Worm (Caenorhabditis elegans) whole organism, young adult: ENCODE measurements around the gene algn-1.

Experiments used
- B0035.1 ChIP-seq: sonication (generic microtip); optimal IDR thresholded peaks from 2 replicates; lab custom pipeline; 2016; ENCODE audit warnings: missing genetic modification characterization, mild to moderate bottlenecking, missing compliant biosample characterization, missing genotype, missing genetic modification reagents
- D2030.7 ChIP-seq: fragments of 200-800 bp; sonication (Bioruptor generic); IDR thresholded peaks from 2 replicates; pipeline ENCODE4 v1.3.6; 2022; ENCODE audit warnings: missing genetic modification reagents, missing genetic modification characterization, missing compliant biosample characterization
- F10E7.11 ChIP-seq: sonication (generic microtip); optimal IDR thresholded peaks from 2 replicates; lab custom pipeline; 2017; ENCODE audit warnings: mild to moderate bottlenecking, missing genetic modification characterization, moderate library complexity, missing compliant biosample characterization
- F37B4.10 ChIP-seq: fragments of 200-800 bp; sonication (Bioruptor generic); IDR thresholded peaks from 2 replicates; pipeline ENCODE4 v1.3.6; 2022; ENCODE audit warnings: missing genetic modification characterization, missing compliant biosample characterization
- F52B5.7 ChIP-seq: sonication (generic microtip); optimal IDR thresholded peaks from 2 replicates; lab custom pipeline; 2016; ENCODE audit warnings: mild to moderate bottlenecking, missing genetic modification characterization, missing compliant biosample characterization
- F55B11.4 ChIP-seq: sonication (generic microtip); optimal IDR thresholded peaks from 2 replicates; lab custom pipeline; 2016; ENCODE audit warnings: missing compliant biosample characterization, missing genetic modification characterization, borderline replicate concordance; ENCODE audit not compliant: insufficient read depth
- F57A8.1 ChIP-seq: fragments of 200-800 bp; sonication (Bioruptor generic); optimal IDR thresholded peaks from 2 replicates; lab custom pipeline; 2018; ENCODE audit warnings: mild to moderate bottlenecking, missing genetic modification characterization, moderate library complexity, missing compliant biosample characterization
- F57C9.4 ChIP-seq: sonication (generic microtip); optimal IDR thresholded peaks from 2 replicates; lab custom pipeline; 2017; ENCODE audit warnings: mild to moderate bottlenecking, missing genetic modification characterization, missing compliant biosample characterization
- Y53G8AR.9 ChIP-seq: fragments of 200-800 bp; sonication (Bioruptor generic); conservative IDR thresholded peaks from 2 replicates; pipeline ENCODE4 v1.3.6; 2022; ENCODE audit warnings: missing genetic modification reagents, missing genetic modification characterization, missing compliant biosample characterization
- Y67H2A.10 ChIP-seq: fragments of 200-800 bp; sonication (Bioruptor generic); conservative IDR thresholded peaks from 2 replicates; pipeline ENCODE4 v1.3.6; 2022; ENCODE audit warnings: missing genetic modification reagents, missing genetic modification characterization, missing compliant biosample characterization
- Y79H2A.3 ChIP-seq: fragments of 200-800 bp; sonication (Bioruptor generic); conservative IDR thresholded peaks from 2 replicates; pipeline ENCODE4 v1.3.6; 2022; ENCODE audit warnings: missing genetic modification reagents, missing genetic modification characterization, missing compliant biosample characterization
- Y95B8A.8 ChIP-seq: fragments of 200-800 bp; sonication (Bioruptor generic); IDR thresholded peaks from 2 replicates; pipeline ENCODE4 v1.3.6; 2022; ENCODE audit warnings: missing genetic modification reagents, missing genetic modification characterization, missing compliant biosample characterization
- aptf-3 ChIP-seq: fragments of 200-800 bp; sonication (Bioruptor generic); IDR thresholded peaks from 2 replicates; pipeline ENCODE4 v1.3.6; 2022; ENCODE audit warnings: missing genetic modification characterization, missing compliant biosample characterization
- atf-7 ChIP-seq: sonication (generic microtip); optimal IDR thresholded peaks from 2 replicates; lab custom pipeline; 2017; ENCODE audit warnings: mild to moderate bottlenecking, missing genetic modification characterization, missing compliant biosample characterization
- attf-3 ChIP-seq: fragments of 200-800 bp; sonication (Bioruptor generic); conservative IDR thresholded peaks from 2 replicates; pipeline ENCODE4 v1.3.6; 2022; ENCODE audit warnings: missing genetic modification reagents, missing genetic modification characterization, missing compliant biosample characterization
- attf-5 ChIP-seq: fragments of 200-800 bp; sonication (Bioruptor generic); optimal IDR thresholded peaks from 2 replicates; lab custom pipeline; 2018; ENCODE audit warnings: mild to moderate bottlenecking, missing genetic modification characterization, missing compliant biosample characterization
- bed-1 ChIP-seq: fragments of 200-800 bp; sonication (Bioruptor generic); IDR thresholded peaks from 2 replicates; pipeline ENCODE4 v1.3.6; 2022; ENCODE audit warnings: missing genetic modification reagents, missing genetic modification characterization, missing compliant biosample characterization
- bed-2 ChIP-seq: fragments of 200-800 bp; sonication (Bioruptor generic); IDR thresholded peaks from 2 replicates; pipeline ENCODE4 v1.3.6; 2022; ENCODE audit warnings: missing genetic modification reagents, missing genetic modification characterization, missing compliant biosample characterization
- cebp-1 ChIP-seq, 2 experiments: fragments of 200-800 bp in 1 of 2; sonication (Bioruptor generic) in 1 of 2; sonication (generic microtip) in 1 of 2; IDR thresholded peaks in 1 of 2; optimal IDR thresholded peaks in 1 of 2; 2 replicates each; pipeline versions ENCODE4 v1.3.6 to Lab custom; 2017 to 2022; ENCODE audit warnings: missing compliant biosample characterization in 2 of 2, missing genetic modification characterization in 2 of 2, mild to moderate bottlenecking in 1 of 2, missing genetic modification reagents in 1 of 2, moderate library complexity in 1 of 2
- ceh-91 ChIP-seq: fragments of 200-800 bp; sonication (Bioruptor generic); IDR thresholded peaks from 2 replicates; pipeline ENCODE4 v1.3.6; 2022; ENCODE audit warnings: missing genetic modification reagents, missing genetic modification characterization, missing compliant biosample characterization
- dpl-1 ChIP-seq: fragments of 150-350 bp; optimal IDR thresholded peaks from 2 replicates; lab custom pipeline; 2014; ENCODE audit warnings: missing biosample characterization, missing genetic modification reagents, missing genetic modification characterization
- egrh-3 ChIP-seq: fragments of 200-800 bp; sonication (Bioruptor generic); IDR thresholded peaks from 2 replicates; pipeline ENCODE4 v1.3.6; 2022; ENCODE audit warnings: missing genetic modification reagents, missing genetic modification characterization, missing compliant biosample characterization
- ekl-4 ChIP-seq: fragments of 200-800 bp; sonication (Bioruptor generic); IDR thresholded peaks from 2 replicates; pipeline ENCODE4 v1.3.6; 2022; ENCODE audit warnings: missing genetic modification reagents, missing genetic modification characterization, missing compliant biosample characterization
- ets-4 ChIP-seq: fragments of 200-800 bp; sonication (Bioruptor generic); optimal IDR thresholded peaks from 2 replicates; lab custom pipeline; 2018; ENCODE audit warnings: mild to moderate bottlenecking, missing genetic modification characterization, missing compliant biosample characterization
- gei-17 ChIP-seq: fragments of 200-800 bp; sonication (Bioruptor generic); optimal IDR thresholded peaks from 2 replicates; lab custom pipeline; 2018; ENCODE audit warnings: mild to moderate bottlenecking, missing genetic modification characterization, missing compliant biosample characterization
- hmg-20 ChIP-seq: fragments of 200-800 bp; sonication (Bioruptor generic); IDR thresholded peaks from 2 replicates; pipeline ENCODE4 v1.3.6; 2022; ENCODE audit warnings: missing genetic modification reagents, missing genetic modification characterization, missing compliant biosample characterization
- lag-1 ChIP-seq: fragments of 200-800 bp; sonication (Bioruptor generic); IDR thresholded peaks from 2 replicates; pipeline ENCODE4 v1.3.6; 2022; ENCODE audit warnings: missing genetic modification reagents, missing genetic modification characterization, missing compliant biosample characterization
- let-526 ChIP-seq: fragments of 200-800 bp; sonication (Bioruptor generic); IDR thresholded peaks from 2 replicates; pipeline ENCODE4 v1.3.6; 2022; ENCODE audit warnings: missing genetic modification reagents, missing genetic modification characterization, missing compliant biosample characterization
- lin-26 ChIP-seq: fragments of 200-800 bp; sonication (Bioruptor generic); IDR thresholded peaks from 2 replicates; pipeline ENCODE4 v1.3.6; 2022; ENCODE audit warnings: missing genetic modification reagents, missing genetic modification characterization, missing compliant biosample characterization
- lin-54 ChIP-seq: fragments of 200-800 bp; sonication (Bioruptor generic); optimal IDR thresholded peaks from 2 replicates; lab custom pipeline; 2018; ENCODE audit warnings: mild to moderate bottlenecking, missing genetic modification characterization, missing compliant biosample characterization
- madf-10 ChIP-seq: sonication (generic microtip); optimal IDR thresholded peaks from 2 replicates; lab custom pipeline; 2016; ENCODE audit warnings: mild to moderate bottlenecking, missing genetic modification characterization, missing compliant biosample characterization
- madf-8 ChIP-seq: fragments of 200-800 bp; sonication (Bioruptor generic); conservative IDR thresholded peaks from 2 replicates; pipeline ENCODE4 v1.3.6; 2022; ENCODE audit warnings: missing genetic modification reagents, missing genetic modification characterization, missing compliant biosample characterization
- mel-28 ChIP-seq: sonication (generic microtip); optimal IDR thresholded peaks from 2 replicates; lab custom pipeline; 2016; ENCODE audit warnings: borderline replicate concordance, mild to moderate bottlenecking, missing genetic modification characterization, missing compliant biosample characterization
- nfya-2 ChIP-seq: fragments of 200-800 bp; sonication (Bioruptor generic); IDR thresholded peaks from 2 replicates; pipeline ENCODE4 v1.3.6; 2022; ENCODE audit warnings: missing genetic modification reagents, missing genetic modification characterization, missing compliant biosample characterization
- nhr-179 ChIP-seq: sonication (generic microtip); optimal IDR thresholded peaks from 2 replicates; lab custom pipeline; 2016; ENCODE audit warnings: mild to moderate bottlenecking, missing genetic modification characterization, missing compliant biosample characterization
- nhr-90 ChIP-seq: sonication (generic microtip); optimal IDR thresholded peaks from 2 replicates; lab custom pipeline; 2016; ENCODE audit warnings: missing genotype, mild to moderate bottlenecking, missing genetic modification characterization, missing compliant biosample characterization
- rcor-1 ChIP-seq: fragments of 200-800 bp; sonication (Bioruptor generic); IDR thresholded peaks from 2 replicates; pipeline ENCODE4 v1.3.6; 2022; ENCODE audit warnings: missing genetic modification reagents, missing genetic modification characterization, missing compliant biosample characterization
- rec-8 ChIP-seq, 2 experiments: sonication (generic microtip); optimal IDR thresholded peaks; 2 replicates each; lab custom pipeline; 2016; ENCODE audit warnings: mild to moderate bottlenecking in 2 of 2, missing genetic modification characterization in 2 of 2, missing genetic modification reagents in 2 of 2, missing genotype in 2 of 2, missing biosample characterization in 1 of 2, missing compliant biosample characterization in 1 of 2, moderate library complexity in 1 of 2
- repo-1 ChIP-seq: sonication (generic microtip); optimal IDR thresholded peaks from 2 replicates; lab custom pipeline; 2017; ENCODE audit warnings: mild to moderate bottlenecking, missing genetic modification characterization, missing compliant biosample characterization
- rpc-1 ChIP-seq, 2 experiments: fragments of 150-350 bp in 1 of 2; sonication (generic microtip) in 1 of 2; optimal IDR thresholded peaks; 2 replicates each; lab custom pipeline; 2014 to 2018; ENCODE audit warnings: missing biosample characterization in 1 of 2, missing genetic modification characterization in 1 of 2, missing genetic modification reagents in 1 of 2, missing genotype in 1 of 2
- sdz-38 ChIP-seq: sonication (generic microtip); optimal IDR thresholded peaks from 2 replicates; lab custom pipeline; 2016; ENCODE audit warnings: missing genotype, missing genetic modification characterization, missing compliant biosample characterization
- snpc-3.4 ChIP-seq: sonication (generic microtip); optimal IDR thresholded peaks from 2 replicates; lab custom pipeline; 2017; ENCODE audit warnings: missing genetic modification characterization, mild to moderate bottlenecking, missing compliant biosample characterization, antibody characterized with exemption, moderate library complexity, missing genotype, missing genetic modification reagents
- somi-1 ChIP-seq: fragments of 200-800 bp; sonication (Bioruptor generic); optimal IDR thresholded peaks from 2 replicates; lab custom pipeline; 2018; ENCODE audit warnings: mild to moderate bottlenecking, missing genetic modification characterization, missing compliant biosample characterization
- tbx-9 ChIP-seq: sonication (generic microtip); optimal IDR thresholded peaks from 2 replicates; lab custom pipeline; 2016; ENCODE audit warnings: borderline replicate concordance, missing genetic modification characterization, inconsistent platforms, missing compliant biosample characterization
- unc-130 ChIP-seq: sonication (generic microtip); optimal IDR thresholded peaks from 2 replicates; lab custom pipeline; 2016; ENCODE audit warnings: missing genetic modification reagents, missing genetic modification characterization, missing compliant biosample characterization
- unc-62 ChIP-seq: fragments of 150-350 bp; optimal IDR thresholded peaks from 2 replicates; lab custom pipeline; 2014; ENCODE audit warnings: missing biosample characterization, missing genetic modification reagents, missing genetic modification characterization
- ztf-18 ChIP-seq: sonication (generic microtip); optimal IDR thresholded peaks from 2 replicates; lab custom pipeline; 2016; ENCODE audit warnings: missing genotype, mild to moderate bottlenecking, missing genetic modification characterization, missing compliant biosample characterization
- ztf-22 ChIP-seq: fragments of 200-800 bp; sonication (Bioruptor generic); optimal IDR thresholded peaks from 2 replicates; lab custom pipeline; 2018; ENCODE audit warnings: mild to moderate bottlenecking, missing genetic modification characterization, moderate library complexity, missing compliant biosample characterization

Gene algn-1

ce11 chrIII:6462610-6463009 is 2.7 kb downstream of the algn-1 start, which contains the start of gene T26A5.8 (continued):
- TF ChIP-seq hmg-20 = no peak
- peak; percentile 63 for TF ChIP-seq lin-54 (GFP tag; lab: Kevin White, UChicago)
- TF ChIP-seq ztf-22 (GFP tag; lab: Kevin White, UChicago) = no peak
- TF ChIP-seq ets-4 (GFP tag; lab: Kevin White, UChicago) = no peak
- peak; percentile 7 for TF ChIP-seq nhr-90 (tag; lab: Kevin White, UChicago)
- no peak for TF ChIP-seq nfya-2 (GFP tag; lab: Robert Waterston, UW)
- no peak for TF ChIP-seq F55B11.4 (tag; lab: Kevin White, UChicago)
- TF ChIP-seq rcor-1 (GFP tag; lab: Robert Waterston, UW) = no peak
- TF ChIP-seq mel-28 (tag; lab: Kevin White, UChicago) = no peak
- TF ChIP-seq cebp-1 (GFP tag; IDR thresholded peaks at IDR 0.05; lab: Robert Waterston, UW) = no peak
- peak; percentile 26 for TF ChIP-seq cebp-1 (tag; optimal IDR thresholded peaks at IDR 0.05; lab: Kevin White, UChicago)
- TF ChIP-seq snpc-3.4 (tag; lab: Kevin White, UChicago) = peak; percentile 73
- TF ChIP-seq lin-26 (GFP tag; lab: Robert Waterston, UW) = 0 out of 2 replicates have a peak, but pooled peaks have one; percentile 56
- no peak for TF ChIP-seq madf-10 (tag; lab: Kevin White, UChicago)
- TF ChIP-seq ztf-18 (tag; lab: Kevin White, UChicago) = no peak
- TF ChIP-seq ceh-91 (GFP tag; lab: Robert Waterston, UW) = no peak
- TF ChIP-seq aptf-3 = no peak
- no peak for TF ChIP-seq attf-5
- no peak for TF ChIP-seq let-526 (GFP tag; lab: Robert Waterston, UW)
- TF ChIP-seq F57C9.4 (tag; lab: Kevin White, UChicago) = no peak
- no peak for TF ChIP-seq gei-17 (GFP tag; lab: Kevin White, UChicago)
- TF ChIP-seq Y79H2A.3 (GFP tag; lab: Robert Waterston, UW) = 0 out of 2 replicates have a peak, but pooled peaks have one; percentile 45
- TF ChIP-seq repo-1 (tag; lab: Kevin White, UChicago) = peak; percentile 44
- no peak for TF ChIP-seq Y67H2A.10 (GFP tag; lab: Robert Waterston, UW)
- no peak for TF ChIP-seq rec-8 (tag; optimal IDR thresholded peaks at IDR 0.05; lab: Kevin White, UChicago)
- peak; percentile 88 for TF ChIP-seq ekl-4 (GFP tag; lab: Robert Waterston, UW)
- no peak for TF ChIP-seq nhr-179 (tag; lab: Kevin White, UChicago)
- no peak for TF ChIP-seq lag-1 (GFP tag; lab: Robert Waterston, UW)
- no peak for TF ChIP-seq dpl-1 (GFP tag; lab: Kevin White, UChicago)
- no peak for TF ChIP-seq somi-1 (GFP tag; lab: Kevin White, UChicago)
- no peak for TF ChIP-seq rpc-1 (optimal IDR thresholded peaks at IDR 0.05; lab: Kevin White, UChicago)
- TF ChIP-seq rpc-1 (tag; optimal IDR thresholded peaks at IDR 0.05; lab: Kevin White, UChicago) = no peak
- no peak for TF ChIP-seq tbx-9
- TF ChIP-seq egrh-3 (GFP tag; lab: Robert Waterston, UW) = no peak
- TF ChIP-seq F57A8.1 (GFP tag; lab: Kevin White, UChicago) = no peak
- TF ChIP-seq atf-7 = peak; percentile 33
- TF ChIP-seq D2030.7 = no peak
- peak; percentile 68 for TF ChIP-seq F10E7.11 (tag; lab: Kevin White, UChicago)
- no peak for TF ChIP-seq bed-1 (GFP tag; lab: Robert Waterston, UW)
- no peak for TF ChIP-seq madf-8 (GFP tag; lab: Robert Waterston, UW)
- TF ChIP-seq unc-130 (GFP tag; lab: Kevin White, UChicago) = peak; percentile 22
- no peak for TF ChIP-seq unc-62 (GFP tag; lab: Kevin White, UChicago)
- 0 out of 2 replicates have a peak, but pooled peaks have one; percentile 12 for TF ChIP-seq Y95B8A.8 (GFP tag; lab: Robert Waterston, UW)
- no peak for TF ChIP-seq bed-2
- TF ChIP-seq attf-3 (GFP tag; lab: Robert Waterston, UW) = no peak
- TF ChIP-seq Y53G8AR.9 (GFP tag; lab: Robert Waterston, UW) = peak; percentile 77
- peak; percentile 73 for TF ChIP-seq F52B5.7 (tag; lab: Kevin White, UChicago)
- no peak for TF ChIP-seq B0035.1 (tag; lab: Kevin White, UChicago)
- no peak for TF ChIP-seq sdz-38
- no peak for TF ChIP-seq F37B4.10
